Worm (Caenorhabditis elegans) whole organism, young adult: Measurements from ENCODE around the gene Y53C12B.1.

ENCODE experiments used
- C17E4.6 ChIP-seq: fragments of 200-800 bp; sonication (Bioruptor generic); IDR thresholded peaks from 2 replicates; pipeline ENCODE4 v1.3.6; 2022; ENCODE audit warnings: missing genetic modification reagents, missing genetic modification characterization, missing compliant biosample characterization
- F10E7.11 ChIP-seq: sonication (generic microtip); optimal IDR thresholded peaks from 2 replicates; lab custom pipeline; 2017; ENCODE audit warnings: mild to moderate bottlenecking, missing genetic modification characterization, moderate library complexity, missing compliant biosample characterization
- F37B4.10 ChIP-seq: fragments of 200-800 bp; sonication (Bioruptor generic); IDR thresholded peaks from 2 replicates; pipeline ENCODE4 v1.3.6; 2022; ENCODE audit warnings: missing genetic modification characterization, missing compliant biosample characterization
- F57C9.4 ChIP-seq: sonication (generic microtip); optimal IDR thresholded peaks from 2 replicates; lab custom pipeline; 2017; ENCODE audit warnings: mild to moderate bottlenecking, missing genetic modification characterization, missing compliant biosample characterization
- Y53G8AR.9 ChIP-seq: fragments of 200-800 bp; sonication (Bioruptor generic); conservative IDR thresholded peaks from 2 replicates; pipeline ENCODE4 v1.3.6; 2022; ENCODE audit warnings: missing genetic modification reagents, missing genetic modification characterization, missing compliant biosample characterization
- Y56A3A.18 ChIP-seq: fragments of 200-800 bp; sonication (Bioruptor generic); IDR thresholded peaks from 2 replicates; pipeline ENCODE4 v1.3.6; 2022; ENCODE audit warnings: missing genetic modification reagents, missing genetic modification characterization, missing compliant biosample characterization
- Y67H2A.10 ChIP-seq: fragments of 200-800 bp; sonication (Bioruptor generic); conservative IDR thresholded peaks from 2 replicates; pipeline ENCODE4 v1.3.6; 2022; ENCODE audit warnings: missing genetic modification reagents, missing genetic modification characterization, missing compliant biosample characterization
- Y79H2A.3 ChIP-seq: fragments of 200-800 bp; sonication (Bioruptor generic); conservative IDR thresholded peaks from 2 replicates; pipeline ENCODE4 v1.3.6; 2022; ENCODE audit warnings: missing genetic modification reagents, missing genetic modification characterization, missing compliant biosample characterization
- ZK185.1 ChIP-seq: sonication (generic microtip); optimal IDR thresholded peaks from 2 replicates; lab custom pipeline; 2016; ENCODE audit warnings: mild to moderate bottlenecking, missing genetic modification characterization, missing compliant biosample characterization; ENCODE audit not compliant: poor library complexity, severe bottlenecking
- aptf-2 ChIP-seq: fragments of 200-800 bp; sonication (Bioruptor generic); conservative IDR thresholded peaks from 2 replicates; pipeline ENCODE4 v1.3.6; 2022; ENCODE audit warnings: missing genetic modification reagents, missing genetic modification characterization, missing compliant biosample characterization
- attf-5 ChIP-seq: fragments of 200-800 bp; sonication (Bioruptor generic); optimal IDR thresholded peaks from 2 replicates; lab custom pipeline; 2018; ENCODE audit warnings: mild to moderate bottlenecking, missing genetic modification characterization, missing compliant biosample characterization
- bed-1 ChIP-seq: fragments of 200-800 bp; sonication (Bioruptor generic); IDR thresholded peaks from 2 replicates; pipeline ENCODE4 v1.3.6; 2022; ENCODE audit warnings: missing genetic modification reagents, missing genetic modification characterization, missing compliant biosample characterization
- ceh-27 ChIP-seq: fragments of 200-800 bp; sonication (Bioruptor generic); optimal IDR thresholded peaks from 2 replicates; lab custom pipeline; 2018; ENCODE audit warnings: mild to moderate bottlenecking, missing genetic modification characterization, moderate library complexity, missing compliant biosample characterization
- ceh-91 ChIP-seq: fragments of 200-800 bp; sonication (Bioruptor generic); IDR thresholded peaks from 2 replicates; pipeline ENCODE4 v1.3.6; 2022; ENCODE audit warnings: missing genetic modification reagents, missing genetic modification characterization, missing compliant biosample characterization
- egl-18 ChIP-seq: fragments of 200-800 bp; sonication (Bioruptor generic); IDR thresholded peaks from 2 replicates; pipeline ENCODE4 v1.3.6; 2022; ENCODE audit warnings: missing genetic modification reagents, missing genetic modification characterization, missing compliant biosample characterization
- fkh-3 ChIP-seq: sonication (generic microtip); optimal IDR thresholded peaks from 2 replicates; lab custom pipeline; 2016; ENCODE audit warnings: mild to moderate bottlenecking, missing genetic modification characterization, missing compliant biosample characterization
- gei-17 ChIP-seq: fragments of 200-800 bp; sonication (Bioruptor generic); optimal IDR thresholded peaks from 2 replicates; lab custom pipeline; 2018; ENCODE audit warnings: mild to moderate bottlenecking, missing genetic modification characterization, missing compliant biosample characterization
- hmg-1.2 ChIP-seq: fragments of 200-800 bp; sonication (Bioruptor generic); IDR thresholded peaks from 2 replicates; pipeline ENCODE4 v1.3.6; 2022; ENCODE audit warnings: missing genetic modification reagents, missing genetic modification characterization, missing compliant biosample characterization
- hrde-1 ChIP-seq: sonication (generic microtip); optimal IDR thresholded peaks from 2 replicates; lab custom pipeline; 2016; ENCODE audit warnings: missing genetic modification characterization, mild to moderate bottlenecking, missing compliant biosample characterization, moderate library complexity, missing genotype, missing genetic modification reagents, borderline replicate concordance
- hsf-1 ChIP-seq: fragments of 200-800 bp; sonication (Bioruptor generic); IDR thresholded peaks from 2 replicates; pipeline ENCODE4 v1.3.6; 2022; ENCODE audit warnings: missing genetic modification reagents, missing genetic modification characterization, missing compliant biosample characterization
- lin-26 ChIP-seq: fragments of 200-800 bp; sonication (Bioruptor generic); IDR thresholded peaks from 2 replicates; pipeline ENCODE4 v1.3.6; 2022; ENCODE audit warnings: missing genetic modification reagents, missing genetic modification characterization, missing compliant biosample characterization
- lin-35 ChIP-seq, 3 experiments: fragments of 150-350 bp in 2 of 3; sonication (generic microtip) in 1 of 3; optimal IDR thresholded peaks; 2 replicates each; lab custom pipeline; 2014 to 2018; ENCODE audit warnings: missing biosample characterization in 3 of 3, missing genetic modification characterization in 3 of 3, missing genetic modification reagents in 3 of 3
- lin-40 ChIP-seq: sonication (generic microtip); optimal IDR thresholded peaks from 2 replicates; lab custom pipeline; 2016; ENCODE audit warnings: missing genetic modification characterization, mild to moderate bottlenecking, missing compliant biosample characterization, missing genotype, missing genetic modification reagents
- lir-1 ChIP-seq: fragments of 200-800 bp; sonication (Bioruptor generic); conservative IDR thresholded peaks from 2 replicates; pipeline ENCODE4 v1.3.6; 2022; ENCODE audit warnings: missing genetic modification reagents, missing genetic modification characterization, missing compliant biosample characterization
- mel-28 ChIP-seq: sonication (generic microtip); optimal IDR thresholded peaks from 2 replicates; lab custom pipeline; 2016; ENCODE audit warnings: borderline replicate concordance, mild to moderate bottlenecking, missing genetic modification characterization, missing compliant biosample characterization
- mes-4 ChIP-seq: sonication (generic microtip); optimal IDR thresholded peaks from 2 replicates; lab custom pipeline; 2016; ENCODE audit warnings: missing genotype, missing genetic modification characterization, missing compliant biosample characterization
- nfya-2 ChIP-seq: fragments of 200-800 bp; sonication (Bioruptor generic); IDR thresholded peaks from 2 replicates; pipeline ENCODE4 v1.3.6; 2022; ENCODE audit warnings: missing genetic modification reagents, missing genetic modification characterization, missing compliant biosample characterization
- nhr-90 ChIP-seq: sonication (generic microtip); optimal IDR thresholded peaks from 2 replicates; lab custom pipeline; 2016; ENCODE audit warnings: missing genotype, mild to moderate bottlenecking, missing genetic modification characterization, missing compliant biosample characterization
- rec-8 ChIP-seq, 2 experiments: sonication (generic microtip); optimal IDR thresholded peaks; 2 replicates each; lab custom pipeline; 2016; ENCODE audit warnings: mild to moderate bottlenecking in 2 of 2, missing genetic modification characterization in 2 of 2, missing genetic modification reagents in 2 of 2, missing genotype in 2 of 2, missing biosample characterization in 1 of 2, missing compliant biosample characterization in 1 of 2, moderate library complexity in 1 of 2
- rpc-1 ChIP-seq, 2 experiments: fragments of 150-350 bp in 1 of 2; sonication (generic microtip) in 1 of 2; optimal IDR thresholded peaks; 2 replicates each; lab custom pipeline; 2014 to 2018; ENCODE audit warnings: missing biosample characterization in 1 of 2, missing genetic modification characterization in 1 of 2, missing genetic modification reagents in 1 of 2, missing genotype in 1 of 2
- somi-1 ChIP-seq: fragments of 200-800 bp; sonication (Bioruptor generic); optimal IDR thresholded peaks from 2 replicates; lab custom pipeline; 2018; ENCODE audit warnings: mild to moderate bottlenecking, missing genetic modification characterization, missing compliant biosample characterization
- sptf-2 ChIP-seq: fragments of 200-800 bp; sonication (Bioruptor generic); optimal IDR thresholded peaks from 2 replicates; lab custom pipeline; 2018; ENCODE audit warnings: mild to moderate bottlenecking, missing genetic modification characterization, missing compliant biosample characterization
- tbp1 ChIP-seq: fragments of 200-800 bp; sonication (Bioruptor generic); optimal IDR thresholded peaks from 2 replicates; lab custom pipeline; 2018; ENCODE audit warnings: mild to moderate bottlenecking, missing genetic modification characterization, missing compliant biosample characterization
- tbx-9 ChIP-seq: sonication (generic microtip); optimal IDR thresholded peaks from 2 replicates; lab custom pipeline; 2016; ENCODE audit warnings: borderline replicate concordance, missing genetic modification characterization, inconsistent platforms, missing compliant biosample characterization
- ztf-25 ChIP-seq: fragments of 200-800 bp; sonication (Bioruptor generic); IDR thresholded peaks from 2 replicates; pipeline ENCODE4 v1.3.6; 2022; ENCODE audit warnings: missing genetic modification reagents, missing genetic modification characterization, missing compliant biosample characterization
- ztf-28 ChIP-seq: fragments of 200-800 bp; sonication (Bioruptor generic); IDR thresholded peaks from 2 replicates; pipeline ENCODE4 v1.3.6; 2022; ENCODE audit warnings: missing genetic modification reagents, missing genetic modification characterization, missing compliant biosample characterization

Y53C12B.1 gene

DNA sequence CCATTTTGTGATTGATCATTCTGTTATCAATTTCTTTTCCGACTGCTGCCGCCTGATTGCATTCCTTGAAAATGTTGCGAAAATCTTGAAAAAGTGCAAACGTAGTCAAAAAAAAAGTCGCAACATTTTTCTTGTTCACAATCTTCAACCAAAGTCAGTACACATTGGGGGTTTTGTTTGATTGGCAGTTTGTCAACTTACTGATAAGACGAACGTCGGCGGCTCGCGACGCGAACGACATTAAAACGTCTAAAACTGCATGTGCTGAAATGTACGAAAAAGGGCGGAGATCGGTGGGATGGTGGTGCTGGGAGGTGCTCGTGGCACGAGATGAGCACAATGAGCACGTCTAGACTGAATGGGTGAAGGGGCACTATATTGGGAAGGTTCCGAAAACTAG is 7.1 kb downstream of the Y53C12B.1 start (continued):
- TF ChIP-seq ztf-28 (GFP tag; lab: Robert Waterston, UW) (no peak), sptf-2 (GFP tag; lab: Kevin White, UChicago) (no peak), ceh-27 (GFP tag; lab: Kevin White, UChicago) (no peak), rpc-1 (optimal IDR thresholded peaks at IDR 0.05; lab: Kevin White, UChicago) (no peak), rpc-1 (tag; optimal IDR thresholded peaks at IDR 0.05; lab: Kevin White, UChicago) (no peak), hmg-1.2 (GFP tag; lab: Robert Waterston, UW) (peak; percentile 35; the same call in 1 of the 2 replicates), lin-26 (GFP tag; lab: Robert Waterston, UW) (no peak), bed-1 (GFP tag; lab: Robert Waterston, UW) (no peak), somi-1 (GFP tag; lab: Kevin White, UChicago) (no peak), mes-4 (tag; lab: Kevin White, UChicago) (no peak), Y53G8AR.9 (GFP tag; lab: Robert Waterston, UW) (no peak; the same call in 1 of the 2 replicates), Y79H2A.3 (GFP tag; lab: Robert Waterston, UW) (no peak), attf-5 (GFP tag; lab: Kevin White, UChicago) (peak; percentile 70), F10E7.11 (tag; lab: Kevin White, UChicago) (no peak), Y67H2A.10 (GFP tag; lab: Robert Waterston, UW) (no peak), ceh-91 (GFP tag; lab: Robert Waterston, UW) (no peak), lir-1 (GFP tag; lab: Robert Waterston, UW) (0 out of 2 replicates have a peak, but pooled peaks have one; percentile 21), tbx-9 (no peak), hrde-1 (tag; lab: Kevin White, UChicago) (no peak), ZK185.1 (tag; lab: Kevin White, UChicago) (no peak), hsf-1 (GFP tag; lab: Robert Waterston, UW) (no peak), mel-28 (tag; lab: Kevin White, UChicago) (no peak), nfya-2 (GFP tag; lab: Robert Waterston, UW) (no peak), Y56A3A.18 (GFP tag; lab: Robert Waterston, UW) (0 out of 2 replicates have a peak, but pooled peaks have one; percentile 40), rec-8 (tag; optimal IDR thresholded peaks at IDR 0.05; lab: Kevin White, UChicago) (no peak), ztf-25 (GFP tag; lab: Robert Waterston, UW) (peak; percentile 43; the same call in 1 of the 2 replicates), fkh-3 (tag; lab: Kevin White, UChicago) (no peak), lin-40 (tag; lab: Kevin White, UChicago) (no peak), lin-35 (GFP tag; optimal IDR thresholded peaks at IDR 0.05; lab: Kevin White, UChicago) (no peak)
- TF ChIP-seq, all 124 proteins: peak for 30

DNA sequence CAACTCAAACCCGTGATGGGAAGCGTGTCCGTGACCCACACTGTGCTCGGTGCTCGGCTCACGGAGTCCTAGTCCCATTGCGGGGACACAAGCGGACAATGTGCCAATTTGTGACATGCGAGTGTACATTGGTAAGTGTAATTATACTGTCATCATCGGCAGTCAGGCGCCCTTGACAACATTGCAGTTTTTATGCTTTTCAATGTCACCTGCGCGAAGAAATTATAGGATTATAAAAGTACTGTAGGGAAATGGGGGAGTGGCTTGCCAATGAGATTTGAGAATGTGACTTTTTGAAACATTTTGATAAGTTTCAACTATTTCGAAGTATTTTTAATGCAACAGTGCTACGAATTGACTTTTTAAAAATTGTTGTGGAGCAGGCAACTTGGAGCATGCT is 10.1 kb downstream of the Y53C12B.1 start:
- TF ChIP-seq hmg-1.2 (GFP tag; lab: Robert Waterston, UW): no peak
- TF ChIP-seq tbp1: no peak
- no peak for TF ChIP-seq F37B4.10 (GFP tag; lab: Robert Waterston, UW)
- no peak for TF ChIP-seq egl-18 (GFP tag; lab: Robert Waterston, UW)
- no peak for TF ChIP-seq nhr-90
- no peak for TF ChIP-seq aptf-2
- TF ChIP-seq F57C9.4: no peak
- TF ChIP-seq C17E4.6 (GFP tag; lab: Robert Waterston, UW): no peak
- no peak for TF ChIP-seq nfya-2 (GFP tag; lab: Robert Waterston, UW)
- no peak for TF ChIP-seq gei-17
- no peak for TF ChIP-seq Y56A3A.18 (GFP tag; lab: Robert Waterston, UW)
